Fruit fly (Drosophila melanogaster): Measurements from ENCODE around the gene Mkrn1.

Mkrn1 gene

dm6 chr3L:21516716-21517266 lies 16.7 kb downstream of the Mkrn1 start (continued):
- TF ChIP-seq tup (GFP tag; optimal IDR thresholded peaks at IDR 0.05), result no peak
- no peak for TF ChIP-seq chinmo (GFP tag; IDR thresholded peaks at IDR 0.05; ENCODE audit: partially characterized antibody)
- TF ChIP-seq Pdp1 (GFP tag; optimal IDR thresholded peaks at IDR 0.05), result peak in 1 of 2 experiments; percentile 8
- TF ChIP-seq CG3995 (GFP tag; optimal IDR thresholded peaks at IDR 0.05), result no peak
- no peak for TF ChIP-seq Dfd (GFP tag; optimal IDR thresholded peaks at IDR 0.05)
- TF ChIP-seq NC2β (GFP tag; optimal IDR thresholded peaks at IDR 0.05), result peak; percentile 57
- peak; percentile 72 for TF ChIP-seq stwl (tag; optimal IDR thresholded peaks at IDR 0.05)
- peak; percentile 2 for TF ChIP-seq CG12299 (tag; optimal IDR thresholded peaks at IDR 0.05)
- 0 out of 2 replicates have a peak, but pooled peaks have one; percentile 10 for TF ChIP-seq Dref (GFP tag; IDR thresholded peaks at IDR 0.05)
- peak; percentile 34; the same call in 1 of the 2 replicates for TF ChIP-seq CG13287 (GFP tag; IDR thresholded peaks at IDR 0.05; ENCODE audit: partially characterized antibody)
- TF ChIP-seq CG2712 (tag; optimal IDR thresholded peaks at IDR 0.05), result peak; percentile 29
- TF ChIP-seq E2f2 (GFP tag; IDR thresholded peaks at IDR 0.05), result peak; percentile 15; the same call in 1 of the 2 replicates
- TF ChIP-seq PHDP (tag; optimal IDR thresholded peaks at IDR 0.05), result no peak
- TF ChIP-seq CG17385 (GFP tag; optimal IDR thresholded peaks at IDR 0.05), result no peak
- no peak for TF ChIP-seq Dad (GFP tag; optimal IDR thresholded peaks at IDR 0.05)
- no peak for TF ChIP-seq rib (GFP tag; IDR thresholded peaks at IDR 0.05)
- no peak for TF ChIP-seq Fer2 (tag; optimal IDR thresholded peaks at IDR 0.05)
- peak; percentile 9 for TF ChIP-seq D19A (tag; optimal IDR thresholded peaks at IDR 0.05)
- no peak for TF ChIP-seq sob (GFP tag; IDR thresholded peaks at IDR 0.05)
- TF ChIP-seq CG30020 (tag; optimal IDR thresholded peaks at IDR 0.05), result peak; percentile 53
- no peak for TF ChIP-seq CG16813 (GFP tag; IDR thresholded peaks at IDR 0.05; ENCODE audit: partially characterized antibody)
- peak; percentile 27 for TF ChIP-seq Xbp1 (GFP tag; optimal IDR thresholded peaks at IDR 0.05)
- TF ChIP-seq CG15696 (tag; optimal IDR thresholded peaks at IDR 0.05), result no peak
- no peak for TF ChIP-seq jigr1 (GFP tag; IDR thresholded peaks at IDR 0.05)
- TF ChIP-seq CG15601 (tag; optimal IDR thresholded peaks at IDR 0.05), result no peak
- no peak for TF ChIP-seq Hr78 (GFP tag; optimal IDR thresholded peaks at IDR 0.05)
- no peak for TF ChIP-seq nom (GFP tag; optimal IDR thresholded peaks at IDR 0.05)
- TF ChIP-seq dimm (GFP tag; IDR thresholded peaks at IDR 0.05), result no peak
- TF ChIP-seq Ets97D (GFP tag; optimal IDR thresholded peaks at IDR 0.05), result peak; percentile 70
- TF ChIP-seq ara (GFP tag; IDR thresholded peaks at IDR 0.05), result no peak
- no peak for TF ChIP-seq Lpt (GFP tag; optimal IDR thresholded peaks at IDR 0.05)
- TF ChIP-seq CG7357 (GFP tag; IDR thresholded peaks at IDR 0.05), result no peak
- no peak for TF ChIP-seq gcm2 (GFP tag; optimal IDR thresholded peaks at IDR 0.05)
- TF ChIP-seq ab (GFP tag; optimal IDR thresholded peaks at IDR 0.05), result no peak
- no peak for TF ChIP-seq CG6654 (GFP tag; optimal IDR thresholded peaks at IDR 0.05)
- no peak for TF ChIP-seq CG1529 (GFP tag; optimal IDR thresholded peaks at IDR 0.05)
- no peak for TF ChIP-seq prd (optimal IDR thresholded peaks at IDR 0.05)
- TF ChIP-seq prd (GFP tag; IDR thresholded peaks at IDR 0.05), result no peak
- no peak for TF ChIP-seq pros (GFP tag; optimal IDR thresholded peaks at IDR 0.05)
- TF ChIP-seq Nf-YA (GFP tag; IDR thresholded peaks at IDR 0.05), result no peak
- no peak for TF ChIP-seq tna (GFP tag; IDR thresholded peaks at IDR 0.05; ENCODE audit: partially characterized antibody)
- no peak for TF ChIP-seq Hr3 (GFP tag; optimal IDR thresholded peaks at IDR 0.05)
- TF ChIP-seq CG6765 (GFP tag; optimal IDR thresholded peaks at IDR 0.05), result no peak
- TF ChIP-seq CG17186 (GFP tag; optimal IDR thresholded peaks at IDR 0.05), result no peak
- TF ChIP-seq Hmr (GFP tag; optimal IDR thresholded peaks at IDR 0.05), result no peak
- no peak for TF ChIP-seq CG17359 (tag; optimal IDR thresholded peaks at IDR 0.05)
- no peak for TF ChIP-seq fd3F (GFP tag; optimal IDR thresholded peaks at IDR 0.05)
- no peak for TF ChIP-seq CG10147 (GFP tag; optimal IDR thresholded peaks at IDR 0.05)
- no peak for TF ChIP-seq Xrp1 (GFP tag; IDR thresholded peaks at IDR 0.05)
- TF ChIP-seq CG13775 (GFP tag; optimal IDR thresholded peaks at IDR 0.05), result peak; percentile 5

All from whole organism, embryonic.